Fruit fly (Drosophila melanogaster): ENCODE measurements around the gene CG18304.

Gene CG18304

DNA sequence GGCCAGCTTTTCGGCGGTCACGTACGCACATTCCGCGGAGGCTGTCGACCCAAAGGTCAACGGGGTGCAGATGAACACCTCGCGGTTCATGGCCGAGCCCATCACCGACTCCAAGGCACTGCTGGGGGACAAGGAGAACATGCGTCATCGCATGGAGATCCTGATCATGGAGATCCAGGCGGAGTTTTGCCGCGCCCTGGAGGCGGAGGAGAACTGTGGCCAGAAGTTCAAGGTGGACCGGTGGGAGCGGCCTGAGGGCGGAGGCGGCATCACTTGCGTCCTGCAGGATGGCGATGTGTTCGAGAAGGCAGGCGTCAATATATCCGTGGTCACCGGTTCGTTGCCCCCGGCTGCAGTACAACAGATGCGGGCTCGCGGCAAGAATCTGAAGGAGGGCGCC, 22.0 kb upstream of the CG18304 start (continued):
- TF ChIP-seq CG18599 (GFP tag; optimal IDR thresholded peaks at IDR 0.05), result no peak
- no peak for TF ChIP-seq CG4328 (GFP tag; optimal IDR thresholded peaks at IDR 0.05)
- 0 out of 2 replicates have a peak, but pooled peaks have one; percentile 54 for TF ChIP-seq CG42726 (GFP tag; IDR thresholded peaks at IDR 0.05; ENCODE audit: partially characterized antibody)
- TF ChIP-seq stwl (tag; optimal IDR thresholded peaks at IDR 0.05), result no peak
- TF ChIP-seq CG17328 (GFP tag; IDR thresholded peaks at IDR 0.05), result no peak
- no peak for TF ChIP-seq seq (GFP tag; IDR thresholded peaks at IDR 0.05)

DNA sequence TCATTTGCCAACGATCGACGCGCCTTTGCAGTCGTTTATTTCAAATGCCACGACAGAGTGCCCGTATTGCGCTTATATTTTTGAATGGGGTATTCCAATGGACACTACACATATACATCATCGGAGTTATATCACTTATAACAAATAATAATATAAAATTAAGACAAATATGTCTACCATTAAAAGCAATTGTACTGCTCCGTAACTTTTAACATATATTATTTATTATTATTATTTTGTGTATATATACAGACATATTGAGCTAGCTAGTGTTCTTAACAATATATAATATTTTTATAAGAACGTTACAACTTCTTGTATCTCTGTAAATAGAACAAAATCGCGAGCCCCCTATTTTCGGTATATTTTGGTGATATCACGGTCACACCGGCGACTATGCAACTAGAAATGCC, 21.4 kb upstream of the CG18304 start, which contains the start of the genes sip2 and Coprox:
Gene sip2, minus strand, starts transcription at position 53 of the 413 bp plus-strand sequence.
Gene Coprox, plus strand, starts transcription at position 400 of the 413 bp plus-strand sequence.
- peak; percentile 33; the same call in 1 of the 3 replicates for TF ChIP-seq Aef1 (GFP tag; IDR thresholded peaks at IDR 0.05)
- no peak for TF ChIP-seq CG10321 (GFP tag; IDR thresholded peaks at IDR 0.05)
- 0 out of 4 replicates have a peak, but pooled peaks have one; percentile 13 for TF ChIP-seq Dll (GFP tag; IDR thresholded peaks at IDR 0.05; ENCODE audit: partially characterized antibody)
- peak; percentile 89 for TF ChIP-seq CG9797 (GFP tag; optimal IDR thresholded peaks at IDR 0.05)
- TF ChIP-seq nmo (GFP tag; optimal IDR thresholded peaks at IDR 0.05), result peak; percentile 82
- TF ChIP-seq CG10654 (GFP tag; optimal IDR thresholded peaks at IDR 0.05), result no peak
- TF ChIP-seq ftz-f1 (GFP tag; optimal IDR thresholded peaks at IDR 0.05), result no peak
- TF ChIP-seq CG9817 (tag; optimal IDR thresholded peaks at IDR 0.05), result peak; percentile 66
- peak; percentile 63 for TF ChIP-seq CG10209 (GFP tag; optimal IDR thresholded peaks at IDR 0.05)
- peak; percentile 86 for TF ChIP-seq CG8924 (tag; optimal IDR thresholded peaks at IDR 0.05)
- peak; percentile 38; the same call in 1 of the 2 replicates for TF ChIP-seq Drgx (GFP tag; IDR thresholded peaks at IDR 0.05)
- no peak for TF ChIP-seq cad (GFP tag; optimal IDR thresholded peaks at IDR 0.05)
- TF ChIP-seq gcm2 (GFP tag; optimal IDR thresholded peaks at IDR 0.05), result no peak
- TF ChIP-seq Xrp1 (GFP tag; IDR thresholded peaks at IDR 0.05), result peak; percentile 67
- peak; percentile 39 for TF ChIP-seq pzg (GFP tag; optimal IDR thresholded peaks at IDR 0.05)
- TF ChIP-seq CG10147 (GFP tag; optimal IDR thresholded peaks at IDR 0.05), result peak; percentile 62
- no peak for TF ChIP-seq scrt (GFP tag; optimal IDR thresholded peaks at IDR 0.05)
- peak; percentile 31 for TF ChIP-seq D19B (GFP tag; optimal IDR thresholded peaks at IDR 0.05)
- TF ChIP-seq CG12104 (GFP tag; optimal IDR thresholded peaks at IDR 0.05), result peak; percentile 34
- 0 out of 2 replicates have a peak, but pooled peaks have one; percentile 24 for TF ChIP-seq CG17328 (GFP tag; IDR thresholded peaks at IDR 0.05)
- TF ChIP-seq CG15011 (GFP tag; optimal IDR thresholded peaks at IDR 0.05), result no peak
- TF ChIP-seq kay (GFP tag; optimal IDR thresholded peaks at IDR 0.05), result peak; percentile 31
- TF ChIP-seq gcm (GFP tag; optimal IDR thresholded peaks at IDR 0.05), result peak; percentile 75
- TF ChIP-seq CG3281 (GFP tag; optimal IDR thresholded peaks at IDR 0.05), result peak; percentile 72
- TF ChIP-seq E2f2 (GFP tag; IDR thresholded peaks at IDR 0.05), result peak; percentile 84
- TF ChIP-seq unc-4 (GFP tag; IDR thresholded peaks at IDR 0.05; ENCODE audit: partially characterized antibody), result no peak
- TF ChIP-seq CG30403 (GFP tag; optimal IDR thresholded peaks at IDR 0.05), result peak; percentile 71
- no peak for TF ChIP-seq Oaz (GFP tag; IDR thresholded peaks at IDR 0.05)
- TF ChIP-seq Spps (tag; optimal IDR thresholded peaks at IDR 0.05), result peak; percentile 52
- peak; percentile 88 for TF ChIP-seq CG12391 (tag; optimal IDR thresholded peaks at IDR 0.05)
- TF ChIP-seq Nf-YB (GFP tag; optimal IDR thresholded peaks at IDR 0.05), result peak; percentile 60
- peak; percentile 68 for TF ChIP-seq CG10543 (GFP tag; optimal IDR thresholded peaks at IDR 0.05)
- TF ChIP-seq cwo (GFP tag; optimal IDR thresholded peaks at IDR 0.05), result peak; percentile 17
- peak; percentile 82 for TF ChIP-seq Nf-YC (tag; optimal IDR thresholded peaks at IDR 0.05)
- peak; percentile 55 for TF ChIP-seq B-H2 (GFP tag; optimal IDR thresholded peaks at IDR 0.05)
- TF ChIP-seq CG11456 (GFP tag; IDR thresholded peaks at IDR 0.05), result 0 out of 3 replicates have a peak, but pooled peaks have one; percentile 20
- peak; percentile 77 for TF ChIP-seq dmrt11E (tag; optimal IDR thresholded peaks at IDR 0.05)
- TF ChIP-seq crol (GFP tag; IDR thresholded peaks at IDR 0.05), result no peak
- peak; percentile 37 for TF ChIP-seq tin (GFP tag; optimal IDR thresholded peaks at IDR 0.05)
- no peak for TF ChIP-seq oc (tag; optimal IDR thresholded peaks at IDR 0.05)
- TF ChIP-seq CG7372 (GFP tag; IDR thresholded peaks at IDR 0.05), result 0 out of 2 replicates have a peak, but pooled peaks have one; percentile 23
- TF ChIP-seq yki (optimal IDR thresholded peaks at IDR 0.05), result no peak
- TF ChIP-seq CG17802 (tag; optimal IDR thresholded peaks at IDR 0.05), result peak; percentile 29
